Worm (Caenorhabditis elegans) whole organism, midembryonic: ENCODE data around the gene Y27F2A.9.
"Not testable (repeated sequence)": the region's sequence is repeated elsewhere in the genome, so short reads cannot be mapped to it uniquely, and the experiment has no call there.

ENCODE experiments used
- T22C8.4 ChIP-seq: fragments of 200-800 bp; sonication (Bioruptor generic); IDR thresholded peaks from 2 replicates; pipeline ENCODE4 v1.3.6; 2022; ENCODE audit warnings: missing genetic modification characterization, missing compliant biosample characterization
- cog-1 ChIP-seq: sonication (generic microtip); optimal IDR thresholded peaks from 2 replicates; lab custom pipeline; 2016; ENCODE audit warnings: missing genetic modification characterization, missing compliant biosample characterization

DNA sequence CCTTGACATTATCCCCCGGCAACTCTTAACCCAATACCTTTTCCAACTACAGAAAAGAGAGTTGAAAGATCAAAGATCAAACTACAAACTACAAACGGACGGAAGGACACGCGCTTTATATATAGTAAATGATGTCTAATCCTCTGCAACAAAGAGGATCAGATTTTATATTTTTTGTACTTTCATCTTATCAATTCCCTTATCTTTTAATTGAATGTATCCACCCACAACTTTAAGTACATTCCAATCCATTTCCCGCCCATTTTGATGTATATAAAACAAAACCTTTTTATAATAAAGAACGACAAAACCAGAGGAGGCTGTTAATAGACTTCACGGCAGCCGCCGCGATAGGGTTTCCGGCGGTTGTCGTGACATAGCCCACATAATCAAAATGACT is 13.8 kb downstream of the Y27F2A.9 start, which contains the start of gene sri-40:
- TF ChIP-seq cog-1; T22C8.4 (GFP tag; lab: Robert Waterston, UW): not testable (repeated sequence)
